Worm (Caenorhabditis elegans) whole organism, L1 larva: Measurements from ENCODE around the gene fip-1.

ENCODE experiments used
- alr-1 ChIP-seq: fragments of 200-800 bp; sonication (Bioruptor generic); optimal IDR thresholded peaks from 2 replicates; lab custom pipeline; 2018; ENCODE audit warnings: borderline replicate concordance, mild to moderate bottlenecking, missing genetic modification characterization, missing compliant biosample characterization
- lin-13 ChIP-seq: fragments of 150-350 bp; optimal IDR thresholded peaks from 2 replicates; lab custom pipeline; 2014; ENCODE audit warnings: missing biosample characterization, missing genetic modification reagents, missing genetic modification characterization
- mep-1 ChIP-seq: fragments of 150-350 bp; optimal IDR thresholded peaks from 2 replicates; lab custom pipeline; 2014; ENCODE audit warnings: missing biosample characterization, missing genetic modification characterization
- nhr-12 ChIP-seq: sonication (generic microtip); optimal IDR thresholded peaks from 2 replicates; lab custom pipeline; 2017; ENCODE audit warnings: missing biosample characterization, missing genetic modification characterization

DNA sequence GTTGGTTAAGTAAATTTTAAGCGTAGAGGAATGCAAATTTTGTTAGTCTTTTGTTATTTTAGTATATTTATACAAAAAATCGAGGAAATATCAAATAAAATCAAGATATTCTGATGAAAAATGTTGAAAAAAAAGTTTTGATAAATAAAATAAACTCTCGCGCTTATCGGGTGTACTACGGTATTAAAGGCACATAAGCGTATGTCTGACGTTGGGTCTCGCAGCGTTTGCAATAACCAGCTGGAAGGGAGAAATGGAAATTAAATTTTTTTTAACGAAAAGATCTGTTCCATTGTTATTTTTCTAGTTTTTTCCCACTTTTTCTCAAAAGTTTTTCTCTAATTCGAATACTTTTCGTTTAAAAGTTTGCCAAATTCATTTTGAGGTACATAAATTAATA lies 49.6 kb downstream of the fip-1 start:
- TF ChIP-seq mep-1 (no peak), nhr-12 (tag; lab: Kevin White, UChicago) (no peak), alr-1 (tag; lab: Kevin White, UChicago) (no peak), lin-13 (no peak)
